2 worm cellular contexts compared by ENCODE assay signal in the genomic region with DNA sequence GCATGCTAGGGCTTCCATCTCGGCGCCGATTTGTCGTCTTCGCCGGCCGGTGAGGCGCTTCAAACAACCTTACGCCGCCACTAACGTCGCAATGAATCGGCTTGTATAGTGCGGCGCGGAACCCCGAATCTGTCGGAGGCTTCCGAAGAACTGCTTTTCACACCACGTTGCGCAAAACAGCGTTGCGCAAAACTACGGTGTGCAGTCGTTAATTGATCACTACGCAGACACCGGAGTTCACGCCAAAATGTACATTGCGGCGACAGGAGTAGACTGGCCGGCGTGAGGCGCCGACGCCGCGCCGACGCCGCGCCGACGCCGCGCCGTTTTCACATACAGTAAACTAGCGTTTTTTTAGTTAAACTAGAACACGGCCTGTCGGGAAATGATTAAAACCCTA.
TF ChIP-seq lines count a peak whose summit lies in the region.

No protein-coding gene starts in this region.

TF ChIP-seq in whole organism, L4 larva, 104 proteins besides CTCF, POLR2A, EP300 and RAD21:
- TF ChIP-seq vab-7 (GFP tag; IDR thresholded peaks at IDR 0.05; lab: Robert Waterston, UW) (no peak), set-16 (GFP tag; IDR thresholded peaks at IDR 0.05; lab: Robert Waterston, UW) (peak; percentile 58), Y48G9A.11 (GFP tag; IDR thresholded peaks at IDR 0.05; lab: Robert Waterston, UW) (0 out of 2 replicates have a peak, but pooled peaks have one; percentile 30)

TF ChIP-seq in whole organism, young adult, 124 proteins besides CTCF, POLR2A, EP300 and RAD21:
- TF ChIP-seq hmg-20 (GFP tag; IDR thresholded peaks at IDR 0.05; lab: Robert Waterston, UW) (no peak), snpc-4 (GFP tag; optimal IDR thresholded peaks at IDR 0.05; lab: Kevin White, UChicago) (no peak), snpc-4 (tag; optimal IDR thresholded peaks at IDR 0.05; lab: Kevin White, UChicago) (peak in 2 of 4 experiments; percentile 20 to 41), zfh-2 (GFP tag; conservative IDR thresholded peaks at IDR 0.05; lab: Robert Waterston, UW) (peak; percentile 64; the same call in 1 of the 2 replicates)
